Fruit fly (Drosophila melanogaster): Measurements from ENCODE around the gene SkpC.

Gene SkpC

dm6 chrX:19865389-19866144, 49.7 kb downstream of the SkpC start, which contains the start of gene THADA:
Gene THADA, minus strand, starts transcription at chrX:19865524.
- TF ChIP-seq psq (optimal IDR thresholded peaks at IDR 0.05): no peak
- TF ChIP-seq insv (optimal IDR thresholded peaks at IDR 0.05): no peak
- TF ChIP-seq Myc (optimal IDR thresholded peaks at IDR 0.05): no peak
- no peak for TF ChIP-seq Sin3A (optimal IDR thresholded peaks at IDR 0.05)
- TF ChIP-seq h (optimal IDR thresholded peaks at IDR 0.05): no peak
- TF ChIP-seq ttk (optimal IDR thresholded peaks at IDR 0.05): no peak
